Fruit fly (Drosophila melanogaster) whole organism, embryonic: Measurements from ENCODE around the gene CG42571.

Source experiments
- CG10209 ChIP-seq: fragments of 200-800 bp; sonication (Bioruptor generic); optimal IDR thresholded peaks from 3 replicates; lab custom pipeline; 2017; ENCODE audit warnings: missing biosample characterization, mild to moderate bottlenecking, missing genetic modification characterization, missing genetic modification reagents
- CG11093 ChIP-seq: fragments of 200-800 bp; sonication (Bioruptor generic); IDR thresholded peaks from 3 replicates; pipeline ENCODE4 v1.3.6; 2022; ENCODE audit warnings: missing biosample characterization, missing genetic modification characterization
- CG13287 ChIP-seq: fragments of 200-800 bp; sonication (Bioruptor generic); IDR thresholded peaks from 2 replicates; pipeline ENCODE4 v1.3.6; 2022; ENCODE audit warnings: missing biosample characterization, missing genetic modification characterization; ENCODE audit not compliant: partially characterized antibody
- CG1529 ChIP-seq: fragments of 200-800 bp; sonication (Bioruptor generic); optimal IDR thresholded peaks from 3 replicates; lab custom pipeline; 2018; ENCODE audit warnings: missing biosample characterization, missing genetic modification characterization
- CG15601 ChIP-seq: fragments of 200-800 bp; sonication (Bioruptor generic); optimal IDR thresholded peaks from 3 replicates; lab custom pipeline; 2019; ENCODE audit warnings: missing biosample characterization, mild to moderate bottlenecking, missing genetic modification characterization, moderate library complexity
- CG16815 ChIP-seq: fragments of 200-800 bp; sonication (Bioruptor generic); optimal IDR thresholded peaks from 3 replicates; lab custom pipeline; 2017; ENCODE audit warnings: missing biosample characterization, mild to moderate bottlenecking, missing genetic modification characterization
- CG17568 ChIP-seq: fragments of 200-800 bp; sonication (Bioruptor generic); optimal IDR thresholded peaks from 2 replicates; lab custom pipeline; 2018; ENCODE audit warnings: missing biosample characterization, mild to moderate bottlenecking, missing genetic modification characterization, moderate library complexity
- CG18262 ChIP-seq: fragments of 200-800 bp; optimal IDR thresholded peaks from 3 replicates; lab custom pipeline; 2019; ENCODE audit warnings: missing biosample characterization, mild to moderate bottlenecking, missing genetic modification characterization, moderate library complexity
- CG18619 ChIP-seq: fragments of 200-800 bp; sonication (Bioruptor generic); optimal IDR thresholded peaks from 3 replicates; lab custom pipeline; 2017; ENCODE audit warnings: missing biosample characterization, mild to moderate bottlenecking, missing genetic modification characterization
- CG43689 ChIP-seq: fragments of 200-800 bp; sonication (Bioruptor generic); IDR thresholded peaks from 2 replicates; pipeline ENCODE4 v1.3.6; 2022; ENCODE audit warnings: missing biosample characterization, missing genetic modification characterization
- CG7745 ChIP-seq: fragments of 200-800 bp; sonication (Bioruptor generic); optimal IDR thresholded peaks from 2 replicates; lab custom pipeline; 2018; ENCODE audit warnings: missing biosample characterization, mild to moderate bottlenecking, missing genetic modification characterization, moderate library complexity
- D19A ChIP-seq: fragments of 200-800 bp; optimal IDR thresholded peaks from 3 replicates; lab custom pipeline; 2019; ENCODE audit warnings: missing biosample characterization, mild to moderate bottlenecking, missing genetic modification characterization, moderate library complexity
- Deaf1 ChIP-seq: fragments of 200-800 bp; optimal IDR thresholded peaks from 3 replicates; lab custom pipeline; 2019; ENCODE audit warnings: missing biosample characterization, mild to moderate bottlenecking, missing genetic modification characterization, moderate library complexity
- Dip2 ChIP-seq: fragments of 200-800 bp; sonication (Bioruptor generic); IDR thresholded peaks from 2 replicates; pipeline ENCODE4 v1.3.6; 2022; ENCODE audit warnings: missing biosample characterization, missing genetic modification characterization
- Drgx ChIP-seq: fragments of 200-800 bp; sonication (Bioruptor generic); IDR thresholded peaks from 2 replicates; pipeline ENCODE4 v1.3.6; 2022; ENCODE audit warnings: missing biosample characterization, missing genetic modification characterization
- ERR ChIP-seq: fragments of 200-800 bp; sonication (Bioruptor generic); optimal IDR thresholded peaks from 2 replicates; lab custom pipeline; 2016; ENCODE audit warnings: missing biosample characterization, missing genetic modification characterization
- Ets97D ChIP-seq: fragments of 200-800 bp; sonication (Bioruptor generic); optimal IDR thresholded peaks from 3 replicates; lab custom pipeline; 2016; ENCODE audit warnings: missing biosample characterization, missing genetic modification characterization
- HLH3B ChIP-seq: fragments of 200-800 bp; sonication (Bioruptor generic); IDR thresholded peaks from 2 replicates; pipeline ENCODE4 v1.3.6; 2022; ENCODE audit warnings: missing biosample characterization, missing genetic modification characterization
- Med ChIP-seq: fragments of 200-800 bp; sonication (Bioruptor generic); peaks from one replicate; lab custom pipeline; 2016; ENCODE audit warnings: missing biosample characterization, missing genetic modification characterization, mild to moderate bottlenecking, inconsistent platforms, moderate library complexity
- Nf-YB ChIP-seq: fragments of 200-800 bp; sonication (Bioruptor generic); optimal IDR thresholded peaks from 3 replicates; lab custom pipeline; 2019; ENCODE audit warnings: missing biosample characterization, mild to moderate bottlenecking, missing genetic modification characterization, moderate library complexity
- Opbp ChIP-seq: fragments of 200-800 bp; sonication (Bioruptor generic); IDR thresholded peaks from 3 replicates; pipeline ENCODE4 v1.3.6; 2022; ENCODE audit warnings: missing biosample characterization, missing genetic modification characterization; ENCODE audit not compliant: partially characterized antibody
- PHDP ChIP-seq: fragments of 200-800 bp; sonication (Bioruptor generic); optimal IDR thresholded peaks from 3 replicates; lab custom pipeline; 2018; ENCODE audit warnings: missing biosample characterization, mild to moderate bottlenecking, missing genetic modification characterization, moderate library complexity
- Spps ChIP-seq: fragments of 200-800 bp; sonication (Bioruptor generic); optimal IDR thresholded peaks from 2 replicates; lab custom pipeline; 2018; ENCODE audit warnings: missing biosample characterization, mild to moderate bottlenecking, missing genetic modification characterization
- Stat92E ChIP-seq, 3 experiments: fragments of >200 bp in 2 of 3; fragments of 200-800 bp in 1 of 3; sonication (Bioruptor generic) in 1 of 3; optimal IDR thresholded peaks; 2 replicates each; lab custom pipeline; 2017 to 2019; ENCODE audit warnings: missing biosample characterization in 3 of 3, missing genetic modification characterization in 3 of 3, mild to moderate bottlenecking in 1 of 3, moderate library complexity in 1 of 3
- amos ChIP-seq: fragments of 200-800 bp; sonication (Bioruptor generic); IDR thresholded peaks from 2 replicates; pipeline ENCODE4 v1.3.6; 2022; ENCODE audit warnings: missing biosample characterization, missing genetic modification characterization; ENCODE audit not compliant: partially characterized antibody
- chm ChIP-seq: fragments of 200-800 bp; sonication (Bioruptor generic); IDR thresholded peaks from 2 replicates; pipeline ENCODE4 v1.3.6; 2022; ENCODE audit warnings: missing biosample characterization, missing genetic modification characterization
- ci ChIP-seq: fragments of 200-800 bp; sonication (Bioruptor generic); IDR thresholded peaks from 3 replicates; pipeline ENCODE4 v1.3.6; 2022; ENCODE audit warnings: missing biosample characterization, missing genetic modification characterization
- dimm ChIP-seq: fragments of 200-800 bp; sonication (Bioruptor generic); IDR thresholded peaks from 2 replicates; pipeline ENCODE4 v1.3.6; 2022; ENCODE audit warnings: missing biosample characterization, missing genetic modification characterization
- ewg ChIP-seq: fragments of 200-800 bp; sonication (Bioruptor generic); optimal IDR thresholded peaks from 3 replicates; lab custom pipeline; 2017; ENCODE audit warnings: mild to moderate bottlenecking, missing biosample characterization, missing genetic modification reagents, missing genetic modification characterization
- fd102C ChIP-seq: fragments of 200-800 bp; sonication (Bioruptor generic); optimal IDR thresholded peaks from 2 replicates; lab custom pipeline; 2018; ENCODE audit warnings: missing biosample characterization, mild to moderate bottlenecking, missing genetic modification characterization, moderate library complexity
- gce ChIP-seq: fragments of 200-800 bp; sonication (Bioruptor generic); IDR thresholded peaks from 3 replicates; pipeline ENCODE4 v1.3.6; 2022; ENCODE audit warnings: missing biosample characterization, missing genetic modification characterization
- gcm ChIP-seq: fragments of 200-800 bp; sonication (Bioruptor generic); optimal IDR thresholded peaks from 2 replicates; lab custom pipeline; 2019; ENCODE audit warnings: missing biosample characterization, mild to moderate bottlenecking, missing genetic modification characterization, moderate library complexity
- gcm2 ChIP-seq: fragments of 200-800 bp; sonication (Bioruptor generic); optimal IDR thresholded peaks from 2 replicates; lab custom pipeline; 2016; ENCODE audit warnings: missing biosample characterization, missing genetic modification characterization
- hkb ChIP-seq, 2 experiments: fragments of 200-800 bp in 1 of 2; fragments of >200 bp in 1 of 2; sonication (Bioruptor generic) in 1 of 2; IDR thresholded peaks in 1 of 2; optimal IDR thresholded peaks in 1 of 2; 2 replicates each; pipeline versions ENCODE4 v1.3.6 to Lab custom; 2017 to 2022; ENCODE audit warnings: missing biosample characterization in 1 of 2, missing genetic modification characterization in 1 of 2
- inv ChIP-seq: fragments of 200-800 bp; sonication (Bioruptor generic); IDR thresholded peaks from 2 replicates; pipeline ENCODE4 v1.3.6; 2022; ENCODE audit warnings: missing biosample characterization, missing genetic modification characterization; ENCODE audit not compliant: partially characterized antibody
- lbe ChIP-seq: fragments of 200-800 bp; sonication (Bioruptor generic); optimal IDR thresholded peaks from 2 replicates; lab custom pipeline; 2016; ENCODE audit warnings: missing biosample characterization, mild to moderate bottlenecking, missing genetic modification characterization
- mirr ChIP-seq: fragments of 200-800 bp; sonication (Bioruptor generic); optimal IDR thresholded peaks from 3 replicates; lab custom pipeline; 2018; ENCODE audit warnings: missing biosample characterization, mild to moderate bottlenecking, missing genetic modification characterization
- mld ChIP-seq: fragments of 200-800 bp; sonication (Bioruptor generic); IDR thresholded peaks from 3 replicates; pipeline ENCODE4 v1.3.6; 2022; ENCODE audit warnings: missing biosample characterization, missing genetic modification characterization; ENCODE audit not compliant: partially characterized antibody
- nerfin-1 ChIP-seq: fragments of 200-800 bp; sonication (Bioruptor generic); optimal IDR thresholded peaks from 3 replicates; lab custom pipeline; 2019; ENCODE audit warnings: missing biosample characterization, mild to moderate bottlenecking, missing genetic modification characterization, moderate library complexity
- pb ChIP-seq: fragments of 200-800 bp; sonication (Bioruptor generic); optimal IDR thresholded peaks from 3 replicates; lab custom pipeline; 2016; ENCODE audit warnings: missing biosample characterization, missing genetic modification characterization
- prd ChIP-seq, 3 experiments: fragments of >200 bp in 2 of 3; fragments of 200-800 bp in 1 of 3; sonication (Bioruptor generic) in 1 of 3; optimal IDR thresholded peaks in 2 of 3; IDR thresholded peaks in 1 of 3; 2 replicates in 2 of 3; 3 replicates in 1 of 3; pipeline versions ENCODE4 v1.3.6 to Lab custom; 2017 to 2022; ENCODE audit warnings: missing biosample characterization in 1 of 3, missing genetic modification characterization in 1 of 3
- sc ChIP-seq, 3 experiments: fragments of >200 bp in 2 of 3; fragments of 200-800 bp in 1 of 3; sonication (Bioruptor generic) in 1 of 3; optimal IDR thresholded peaks; 2 replicates in 2 of 3; 3 replicates in 1 of 3; lab custom pipeline; 2017; ENCODE audit warnings: mild to moderate bottlenecking in 1 of 3, missing biosample characterization in 1 of 3, missing genetic modification characterization in 1 of 3, missing genetic modification reagents in 1 of 3
- sna ChIP-seq: fragments of 200-800 bp; sonication (Bioruptor generic); IDR thresholded peaks from 2 replicates; pipeline ENCODE4 v1.3.6; 2022; ENCODE audit warnings: missing biosample characterization, missing genetic modification characterization; ENCODE audit not compliant: partially characterized antibody
- sug ChIP-seq: fragments of 200-800 bp; optimal IDR thresholded peaks from 2 replicates; lab custom pipeline; 2019; ENCODE audit warnings: missing biosample characterization, mild to moderate bottlenecking, missing genetic modification characterization, moderate library complexity
- vvl ChIP-seq: fragments of 200-800 bp; sonication (Bioruptor generic); IDR thresholded peaks from 2 replicates; pipeline ENCODE4 v1.3.6; 2022; ENCODE audit warnings: missing biosample characterization, missing genetic modification characterization
- zf30C ChIP-seq: fragments of 200-800 bp; sonication (Bioruptor generic); optimal IDR thresholded peaks from 3 replicates; lab custom pipeline; 2018; ENCODE audit warnings: missing biosample characterization, mild to moderate bottlenecking, missing genetic modification characterization

CG42571 gene

dm6 chr3L:15729306-15730006 lies 13.2 kb downstream of the CG42571 start (continued):
- TF ChIP-seq Nf-YB (GFP tag; lab: Kevin White, UChicago) = peak; percentile 4
- TF ChIP-seq mld (GFP tag; lab: Robert Waterston, UW) = no peak
- peak; percentile 22; the same call in 1 of the 2 replicates for TF ChIP-seq HLH3B (GFP tag; lab: Robert Waterston, UW)
- TF ChIP-seq sug (tag; lab: Kevin White, UChicago) = no peak
- TF ChIP-seq Dip2 = no peak
- TF ChIP-seq gce (GFP tag; lab: Robert Waterston, UW) = peak; percentile 69; the same call in 1 of the 3 replicates
- peak; percentile 44 for TF ChIP-seq gcm (GFP tag; lab: Kevin White, UChicago)
- peak; percentile 47; the same call in 1 of the 2 replicates for TF ChIP-seq amos (GFP tag; lab: Robert Waterston, UW)
- peak; percentile 63 for TF ChIP-seq CG13287 (GFP tag; lab: Robert Waterston, UW)
- peak; percentile 32 for TF ChIP-seq D19A (tag; lab: Kevin White, UChicago)
- TF ChIP-seq inv = peak; percentile 34; the same call in 1 of the 2 replicates
- no peak for TF ChIP-seq CG18619 (GFP tag; lab: Kevin White, UChicago)
- TF ChIP-seq chm (GFP tag; lab: Robert Waterston, UW) = peak; percentile 90
- TF ChIP-seq ci (GFP tag; lab: Robert Waterston, UW) = peak; percentile 76
- no peak for TF ChIP-seq CG43689 (GFP tag; lab: Robert Waterston, UW)
- TF ChIP-seq Stat92E (GFP tag; optimal IDR thresholded peaks at IDR 0.05; lab: Kevin White, UChicago) = peak in 1 of 3 experiments; percentile 69
- TF ChIP-seq lbe = no peak
- TF ChIP-seq CG17568 = no peak
- no peak for TF ChIP-seq ERR (GFP tag; lab: Kevin White, UChicago)
- peak; percentile 60; the same call in 1 of the 2 replicates for TF ChIP-seq sna (GFP tag; lab: Robert Waterston, UW)
- TF ChIP-seq Ets97D (GFP tag; lab: Kevin White, UChicago) = no peak
- TF ChIP-seq Deaf1 = peak; percentile 66
- peak; percentile 14 for TF ChIP-seq zf30C
- TF ChIP-seq Drgx = 0 out of 2 replicates have a peak, but pooled peaks have one; percentile 15
- peak; percentile 18 for TF ChIP-seq gcm2 (GFP tag; lab: Kevin White, UChicago)
- peak; percentile 34 for TF ChIP-seq ewg
- TF ChIP-seq CG1529 (GFP tag; lab: Kevin White, UChicago) = no peak
- TF ChIP-seq CG16815 = no peak
- TF ChIP-seq dimm = no peak
- peak; percentile 8 for TF ChIP-seq CG7745
- peak; percentile 67; the same call in 1 of the 3 replicates for TF ChIP-seq Opbp (GFP tag; lab: Robert Waterston, UW)
- peak; percentile 12 for TF ChIP-seq fd102C (GFP tag; lab: Kevin White, UChicago)
- TF ChIP-seq hkb (optimal IDR thresholded peaks at IDR 0.05; lab: Kevin White, UChicago) = peak; percentile 10
- TF ChIP-seq hkb (GFP tag; IDR thresholded peaks at IDR 0.05; lab: Robert Waterston, UW) = peak; percentile 63
- peak; percentile 85 for TF ChIP-seq Med (GFP tag; lab: Kevin White, UChicago)
- peak; percentile 34 for TF ChIP-seq PHDP (tag; lab: Kevin White, UChicago)
- TF ChIP-seq CG15601 (tag; lab: Kevin White, UChicago) = peak; percentile 22
- TF ChIP-seq nerfin-1 = peak; percentile 57
- no peak for TF ChIP-seq sc (optimal IDR thresholded peaks at IDR 0.05; lab: Kevin White, UChicago)
- no peak for TF ChIP-seq sc (GFP tag; optimal IDR thresholded peaks at IDR 0.05; lab: Kevin White, UChicago)
- TF ChIP-seq vvl (GFP tag; lab: Robert Waterston, UW) = peak; percentile 61; the same call in 1 of the 2 replicates
- TF ChIP-seq pb = no peak
- no peak for TF ChIP-seq prd (optimal IDR thresholded peaks at IDR 0.05; lab: Kevin White, UChicago)
- TF ChIP-seq prd (GFP tag; IDR thresholded peaks at IDR 0.05; lab: Robert Waterston, UW) = no peak
- TF ChIP-seq CG18262 (tag; lab: Kevin White, UChicago) = peak; percentile 18
- peak; percentile 24 for TF ChIP-seq mirr
- no peak for TF ChIP-seq CG10209
- no peak for TF ChIP-seq CG11093 (GFP tag; lab: Robert Waterston, UW)
- no peak for TF ChIP-seq Spps (tag; lab: Kevin White, UChicago)
